Worm (Caenorhabditis elegans) whole organism, early embryonic: Measurements from ENCODE around the gene C03B1.1.

ENCODE experiments used
- B0310.2 ChIP-seq: sonication (generic microtip); optimal IDR thresholded peaks from 2 replicates; lab custom pipeline; 2016; ENCODE audit warnings: mild to moderate bottlenecking, missing genetic modification characterization, missing compliant biosample characterization
- F13C5.2 ChIP-seq: sonication (generic microtip); optimal IDR thresholded peaks from 2 replicates; lab custom pipeline; 2017; ENCODE audit warnings: mild to moderate bottlenecking, missing genetic modification characterization, inconsistent platforms, missing compliant biosample characterization
- aly-1 ChIP-seq: sonication (generic microtip); optimal IDR thresholded peaks from 2 replicates; lab custom pipeline; 2016; ENCODE audit warnings: missing genetic modification characterization, missing compliant biosample characterization
- ama-1 ChIP-seq: fragments of 150-350 bp; optimal IDR thresholded peaks from 2 replicates; lab custom pipeline; 2014
- ceh-13 ChIP-seq: fragments of 200-800 bp; sonication (Bioruptor generic); optimal IDR thresholded peaks from 2 replicates; lab custom pipeline; 2018; ENCODE audit warnings: mild to moderate bottlenecking, missing genetic modification characterization, missing compliant biosample characterization
- flt-1 ChIP-seq: fragments of 200-800 bp; sonication (Bioruptor generic); IDR thresholded peaks from 2 replicates; pipeline ENCODE4 v1.3.6; 2022; ENCODE audit warnings: missing genetic modification characterization, missing compliant biosample characterization
- hmbx-1 ChIP-seq: sonication (generic microtip); optimal IDR thresholded peaks from 2 replicates; lab custom pipeline; 2016; ENCODE audit warnings: mild to moderate bottlenecking, missing genetic modification characterization, missing compliant biosample characterization
- hmg-4 ChIP-seq: fragments of 200-800 bp; sonication (Bioruptor generic); optimal IDR thresholded peaks from 2 replicates; lab custom pipeline; 2018; ENCODE audit warnings: mild to moderate bottlenecking, missing genetic modification characterization, missing compliant biosample characterization
- pes-1 ChIP-seq: fragments of 200-800 bp; sonication (Bioruptor generic); IDR thresholded peaks from 2 replicates; pipeline ENCODE4 v1.3.6; 2022; ENCODE audit warnings: missing genetic modification reagents, missing genetic modification characterization, missing compliant biosample characterization
- scrt-1 ChIP-seq: fragments of 200-800 bp; sonication (Bioruptor generic); IDR thresholded peaks from 2 replicates; pipeline ENCODE4 v1.3.6; 2022; ENCODE audit warnings: missing genetic modification characterization, missing compliant biosample characterization
- sea-1 ChIP-seq: fragments of 200-800 bp; sonication (Bioruptor generic); conservative IDR thresholded peaks from 2 replicates; pipeline ENCODE4 v1.3.6; 2022; ENCODE audit warnings: missing genetic modification characterization, missing compliant biosample characterization
- tbx-11 ChIP-seq: fragments of 200-800 bp; sonication (Bioruptor generic); IDR thresholded peaks from 2 replicates; pipeline ENCODE4 v1.3.6; 2022; ENCODE audit warnings: missing genetic modification characterization, missing compliant biosample characterization
- tbx-37 ChIP-seq: fragments of 200-800 bp; sonication (Bioruptor generic); conservative IDR thresholded peaks from 2 replicates; pipeline ENCODE4 v1.3.6; 2022; ENCODE audit warnings: missing genetic modification reagents, missing genetic modification characterization, missing compliant biosample characterization
- tra-4 ChIP-seq: sonication (generic microtip); optimal IDR thresholded peaks from 2 replicates; lab custom pipeline; 2017; ENCODE audit warnings: missing genetic modification characterization, missing compliant biosample characterization

ce11 chrX:6391491-6391890 is 16.9 kb downstream of the C03B1.1 start, which contains the start of gene igcm-2:
- no peak for TF ChIP-seq hmbx-1 (tag; lab: Kevin White, UChicago)
- TF ChIP-seq B0310.2 (tag; lab: Kevin White, UChicago), result no peak
- TF ChIP-seq aly-1 (tag; lab: Kevin White, UChicago), result no peak
- TF ChIP-seq ama-1 (lab: Kevin White, UChicago), result no peak
- no peak for TF ChIP-seq F13C5.2 (tag; lab: Kevin White, UChicago)
- no peak for TF ChIP-seq flt-1 (GFP tag; lab: Robert Waterston, UW)
- TF ChIP-seq ceh-13 (GFP tag; lab: Kevin White, UChicago), result no peak
- no peak for TF ChIP-seq tbx-11 (GFP tag; lab: Robert Waterston, UW)
- TF ChIP-seq tra-4, result no peak
- TF ChIP-seq hmg-4 (GFP tag; lab: Kevin White, UChicago), result no peak
- no peak for TF ChIP-seq tbx-37 (GFP tag; lab: Robert Waterston, UW)
- TF ChIP-seq pes-1, result no peak
- TF ChIP-seq scrt-1 (GFP tag; lab: Robert Waterston, UW), result no peak
- TF ChIP-seq sea-1 (GFP tag; lab: Robert Waterston, UW), result no peak
